Fruit fly (Drosophila melanogaster): Measurements from ENCODE around the gene gb.

DNA sequence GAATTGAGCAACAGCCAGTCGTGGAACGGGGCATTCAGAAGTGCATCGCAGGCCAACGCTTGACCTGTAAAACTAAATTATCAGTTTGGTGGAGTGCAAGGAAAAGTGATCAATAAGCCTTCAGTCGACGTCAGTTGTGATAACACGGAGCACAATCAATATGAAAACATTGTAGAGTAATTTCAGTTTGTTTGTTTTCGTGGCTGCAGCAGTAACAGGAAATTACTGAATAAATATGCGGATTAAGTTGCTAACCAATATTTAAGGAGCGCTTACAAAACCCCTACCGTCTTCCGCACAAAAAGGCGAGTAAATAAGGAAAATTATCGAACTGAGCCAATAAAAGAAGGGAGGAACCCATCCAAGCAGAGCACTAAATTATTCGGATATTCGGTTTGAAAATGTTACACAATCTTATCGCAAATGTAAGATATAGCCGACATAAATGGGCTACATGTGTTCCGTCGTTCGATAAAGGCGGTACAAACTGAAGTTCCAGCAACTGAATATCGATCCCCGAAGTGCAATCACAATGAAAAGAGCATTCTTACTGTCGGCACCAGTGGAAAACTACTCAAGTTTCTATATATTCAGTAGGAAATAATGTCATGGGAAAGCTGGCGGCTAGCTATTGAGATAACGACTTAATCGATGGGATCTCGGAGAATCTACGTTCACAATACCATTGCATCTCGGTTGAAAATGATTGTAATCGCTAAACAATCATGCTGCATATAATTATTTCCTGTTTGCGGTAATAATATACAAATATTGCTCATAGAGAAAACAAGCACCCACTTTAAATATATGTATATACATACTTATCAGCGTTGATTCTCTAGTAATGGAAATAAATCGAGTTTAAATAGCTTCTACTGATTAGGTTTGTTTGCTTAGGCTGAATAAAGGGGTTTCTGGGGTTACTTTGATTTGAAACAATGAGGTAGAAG lies 23.9 kb upstream of the gb start:
- TF ChIP-seq fd85E (GFP tag; optimal IDR thresholded peaks at IDR 0.05) (peak; percentile 23), lz (GFP tag; optimal IDR thresholded peaks at IDR 0.05) (peak; percentile 45), CG6854 (GFP tag; optimal IDR thresholded peaks at IDR 0.05) (peak; percentile 42)
